Worm (Caenorhabditis elegans) whole organism, young adult: ENCODE results near the gene manf-1.

Experiments used
- ceh-79 ChIP-seq: sonication (generic microtip); optimal IDR thresholded peaks from 2 replicates; lab custom pipeline; 2017; ENCODE audit warnings: mild to moderate bottlenecking, missing genetic modification characterization, missing compliant biosample characterization
- hlh-12 ChIP-seq: sonication (generic microtip); optimal IDR thresholded peaks from 2 replicates; lab custom pipeline; 2016; ENCODE audit warnings: missing genetic modification characterization, missing compliant biosample characterization

DNA sequence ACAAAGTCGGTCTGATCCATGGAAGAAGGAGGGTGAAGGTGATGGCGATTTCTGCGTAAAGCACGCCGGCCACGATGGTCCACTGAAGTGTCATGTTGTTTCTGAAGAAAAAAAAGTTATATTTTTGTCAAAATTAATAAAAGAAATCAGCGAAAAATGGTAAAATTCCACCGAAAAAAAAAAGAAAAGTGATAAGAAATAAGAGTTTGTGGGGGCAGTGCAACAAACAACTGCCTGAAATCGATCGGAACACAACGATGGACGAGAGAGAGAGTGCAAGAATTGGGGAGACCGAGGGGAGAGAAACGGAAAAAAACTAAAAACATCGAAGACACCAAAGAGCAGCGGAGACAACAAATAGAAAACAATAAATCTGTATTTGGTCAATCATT, 35.8 kb downstream of the manf-1 start, which contains the start of gene Y54G2A.18:
- TF ChIP-seq ceh-79, result no peak
- TF ChIP-seq hlh-12, result no peak
